Worm (Caenorhabditis elegans): Measurements from ENCODE around the gene msp-79.

The msp-79 gene

DNA sequence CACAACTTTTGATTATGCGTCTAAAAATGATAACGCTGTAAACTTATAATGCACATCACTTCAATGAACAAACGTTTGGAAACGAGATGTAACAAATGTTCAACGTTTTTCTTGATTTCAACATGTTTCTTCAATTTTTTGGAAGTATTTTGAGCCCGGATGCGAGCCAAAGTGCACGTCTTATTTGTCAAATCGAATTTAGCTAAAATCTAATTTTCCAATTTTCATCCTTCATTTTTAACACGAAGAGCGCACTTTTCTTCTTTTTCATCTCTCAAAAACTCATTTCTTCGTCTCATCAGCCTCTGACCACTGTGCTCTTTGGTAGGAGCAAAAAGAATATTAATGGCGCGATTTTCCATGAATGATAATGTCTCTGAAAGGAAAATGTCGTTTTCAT is 31.4 kb upstream of the msp-79 start:
- no peak for TF ChIP-seq atf-7 (tag; optimal IDR thresholded peaks at IDR 0.05)
- TF ChIP-seq Y53G8AR.9 (GFP tag; conservative IDR thresholded peaks at IDR 0.05), result 0 out of 2 replicates have a peak, but pooled peaks have one; percentile 8
- TF ChIP-seq ztf-28 (GFP tag; IDR thresholded peaks at IDR 0.05), result no peak
- no peak for TF ChIP-seq sdz-38 (tag; optimal IDR thresholded peaks at IDR 0.05)
- peak; percentile 50 for TF ChIP-seq nhr-80 (tag; optimal IDR thresholded peaks at IDR 0.05)

ce11 chrIV:9797304-9798003 is 30.5 kb upstream of the msp-79 start, which contains the start of gene T13F2.2:
TSS of gene T13F2.2 (minus strand) at chrIV:9797354.
- TF ChIP-seq lin-54 (GFP tag; optimal IDR thresholded peaks at IDR 0.05) (peak; percentile 15), fkh-3 (tag; optimal IDR thresholded peaks at IDR 0.05) (no peak), nhr-80 (tag; optimal IDR thresholded peaks at IDR 0.05) (peak; percentile 46)

- TF ChIP-seq B0035.1 (tag; optimal IDR thresholded peaks at IDR 0.05) (no peak), hmg-1.2 (GFP tag; IDR thresholded peaks at IDR 0.05) (peak; percentile 8; the same call in 1 of the 2 replicates)
Observed at ce11 chrIV:9796494-9796893, 29.5 kb upstream of the msp-79 start, which contains the start of gene pis-1. TSS of gene pis-1 (minus strand) at chrIV:9796594.

DNA sequence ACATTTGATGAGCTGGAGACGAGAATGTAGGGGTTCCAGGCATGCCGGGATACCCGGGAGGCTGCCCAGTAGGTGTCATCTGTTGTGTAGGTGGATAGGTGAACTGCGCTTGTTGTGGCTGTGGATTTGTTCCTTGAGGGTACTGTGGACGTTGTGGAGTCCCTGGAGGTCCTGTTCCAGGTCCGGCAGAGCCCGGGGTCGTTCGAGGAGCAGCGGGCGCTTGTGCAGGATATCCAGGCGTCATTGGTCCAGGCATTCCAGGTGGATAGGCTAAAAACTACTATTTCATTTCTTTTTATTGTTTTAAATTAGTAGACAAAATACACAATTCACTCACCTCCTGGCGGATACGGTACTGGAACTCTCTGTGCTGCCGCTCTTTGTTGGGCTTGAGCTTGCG is 28.3 kb upstream of the msp-79 start:
- no peak for TF ChIP-seq hmg-20 (GFP tag; IDR thresholded peaks at IDR 0.05)
- TF ChIP-seq ekl-4 (GFP tag; IDR thresholded peaks at IDR 0.05), result no peak
- no peak for TF ChIP-seq unc-130 (GFP tag; optimal IDR thresholded peaks at IDR 0.05)
- no peak for TF ChIP-seq let-526 (GFP tag; IDR thresholded peaks at IDR 0.05)
- TF ChIP-seq B0261.1 (tag; optimal IDR thresholded peaks at IDR 0.05), result no peak
- TF ChIP-seq bed-1 (GFP tag; IDR thresholded peaks at IDR 0.05), result no peak
- no peak for TF ChIP-seq egrh-3 (GFP tag; IDR thresholded peaks at IDR 0.05)
- no peak for TF ChIP-seq mel-28 (tag; optimal IDR thresholded peaks at IDR 0.05; ENCODE audit: borderline replicate concordance)
- TF ChIP-seq repo-1 (tag; optimal IDR thresholded peaks at IDR 0.05), result no peak
- TF ChIP-seq snpc-1.3 (tag; optimal IDR thresholded peaks at IDR 0.05; ENCODE audit: insufficient read depth), result no peak
- TF ChIP-seq aptf-3 (GFP tag; IDR thresholded peaks at IDR 0.05), result no peak
- no peak for TF ChIP-seq D2030.7 (GFP tag; IDR thresholded peaks at IDR 0.05)

- TF ChIP-seq dpl-1 (GFP tag; optimal IDR thresholded peaks at IDR 0.05) (no peak), lsy-27 (tag; optimal IDR thresholded peaks at IDR 0.05; ENCODE audit: borderline replicate concordance, insufficient read depth) (no peak), cebp-1 (GFP tag; IDR thresholded peaks at IDR 0.05) (no peak), cebp-1 (tag; optimal IDR thresholded peaks at IDR 0.05) (no peak), fkh-3 (tag; optimal IDR thresholded peaks at IDR 0.05) (no peak), F39B2.1 (GFP tag; IDR thresholded peaks at IDR 0.05) (no peak), lin-35 (GFP tag; optimal IDR thresholded peaks at IDR 0.05) (no peak), ceh-100 (GFP tag; IDR thresholded peaks at IDR 0.05) (no peak)
Observed at ce11 chrIV:9790708-9791107, 23.8 kb upstream of the msp-79 start.

DNA sequence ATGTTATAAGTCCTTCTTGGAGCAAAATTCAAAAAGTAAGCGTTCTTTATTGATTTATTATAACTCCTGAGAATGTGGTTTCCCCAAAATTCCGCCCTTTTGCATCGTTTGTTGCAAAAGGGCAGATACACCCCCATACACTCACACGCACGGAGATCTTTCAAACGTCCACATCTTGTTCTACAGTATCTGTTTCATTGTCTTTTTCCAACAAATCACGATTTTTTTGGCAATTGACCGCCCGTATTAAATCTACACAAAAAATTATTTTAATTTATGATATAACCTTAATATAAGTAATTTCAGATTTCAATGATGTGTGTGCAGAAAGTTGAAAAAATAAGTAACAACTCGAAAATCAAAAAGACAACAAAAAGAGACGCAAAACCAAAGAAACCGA is 22.5 kb upstream of the msp-79 start, which contains the start of gene T13F2.4:
TSS of gene T13F2.4 (plus strand) at position 301 of the 400 bp plus-strand sequence.
- TF ChIP-seq lin-35 (GFP tag; optimal IDR thresholded peaks at IDR 0.05) (no peak), attf-3 (GFP tag; conservative IDR thresholded peaks at IDR 0.05) (no peak), C17E4.6 (GFP tag; IDR thresholded peaks at IDR 0.05) (no peak), die-1 (tag; optimal IDR thresholded peaks at IDR 0.05) (no peak), sdz-38 (tag; optimal IDR thresholded peaks at IDR 0.05) (no peak), dpl-1 (GFP tag; optimal IDR thresholded peaks at IDR 0.05) (no peak), B0019.2 (GFP tag; conservative IDR thresholded peaks at IDR 0.05) (no peak), unc-130 (GFP tag; optimal IDR thresholded peaks at IDR 0.05) (no peak), F57C9.4 (tag; optimal IDR thresholded peaks at IDR 0.05) (no peak)

All from whole organism, young adult.